Worm (Caenorhabditis elegans) whole organism, young adult: Measurements from ENCODE around the gene pan-1.

Source experiments
- B0336.3 ChIP-seq: fragments of 200-800 bp; sonication (Bioruptor generic); IDR thresholded peaks from 2 replicates; pipeline ENCODE4 v1.3.6; 2022; ENCODE audit warnings: missing genetic modification characterization, missing compliant biosample characterization
- D2030.7 ChIP-seq: fragments of 200-800 bp; sonication (Bioruptor generic); IDR thresholded peaks from 2 replicates; pipeline ENCODE4 v1.3.6; 2022; ENCODE audit warnings: missing genetic modification reagents, missing genetic modification characterization, missing compliant biosample characterization
- F10E7.11 ChIP-seq: sonication (generic microtip); optimal IDR thresholded peaks from 2 replicates; lab custom pipeline; 2017; ENCODE audit warnings: mild to moderate bottlenecking, missing genetic modification characterization, moderate library complexity, missing compliant biosample characterization
- F57A8.1 ChIP-seq: fragments of 200-800 bp; sonication (Bioruptor generic); optimal IDR thresholded peaks from 2 replicates; lab custom pipeline; 2018; ENCODE audit warnings: mild to moderate bottlenecking, missing genetic modification characterization, moderate library complexity, missing compliant biosample characterization
- F57C9.4 ChIP-seq: sonication (generic microtip); optimal IDR thresholded peaks from 2 replicates; lab custom pipeline; 2017; ENCODE audit warnings: mild to moderate bottlenecking, missing genetic modification characterization, missing compliant biosample characterization
- K11D2.4 ChIP-seq: fragments of 200-800 bp; sonication (Bioruptor generic); IDR thresholded peaks from 2 replicates; pipeline ENCODE4 v1.3.6; 2022; ENCODE audit warnings: missing genetic modification reagents, missing genetic modification characterization, missing compliant biosample characterization
- T07F8.4 ChIP-seq: sonication (generic microtip); optimal IDR thresholded peaks from 2 replicates; lab custom pipeline; 2016; ENCODE audit warnings: mild to moderate bottlenecking, missing genetic modification characterization, moderate library complexity, missing compliant biosample characterization
- T26A5.8 ChIP-seq: sonication (generic microtip); optimal IDR thresholded peaks from 2 replicates; lab custom pipeline; 2016; ENCODE audit warnings: missing genetic modification characterization, missing compliant biosample characterization
- Y53G8AR.9 ChIP-seq: fragments of 200-800 bp; sonication (Bioruptor generic); conservative IDR thresholded peaks from 2 replicates; pipeline ENCODE4 v1.3.6; 2022; ENCODE audit warnings: missing genetic modification reagents, missing genetic modification characterization, missing compliant biosample characterization
- ZK185.1 ChIP-seq: sonication (generic microtip); optimal IDR thresholded peaks from 2 replicates; lab custom pipeline; 2016; ENCODE audit warnings: mild to moderate bottlenecking, missing genetic modification characterization, missing compliant biosample characterization; ENCODE audit not compliant: poor library complexity, severe bottlenecking
- akir-1 ChIP-seq: fragments of 200-800 bp; sonication (Bioruptor generic); optimal IDR thresholded peaks from 2 replicates; lab custom pipeline; 2018; ENCODE audit warnings: mild to moderate bottlenecking, missing genetic modification characterization, moderate library complexity, missing compliant biosample characterization
- ama-1 ChIP-seq, 3 experiments: fragments of 150-350 bp in 1 of 3; sonication (generic microtip) in 2 of 3; optimal IDR thresholded peaks; 2 replicates each; lab custom pipeline; 2014 to 2018; ENCODE audit warnings: missing biosample characterization in 2 of 3, missing genetic modification characterization in 2 of 3, missing genetic modification reagents in 2 of 3
- aptf-2 ChIP-seq: fragments of 200-800 bp; sonication (Bioruptor generic); conservative IDR thresholded peaks from 2 replicates; pipeline ENCODE4 v1.3.6; 2022; ENCODE audit warnings: missing genetic modification reagents, missing genetic modification characterization, missing compliant biosample characterization
- athp-1 ChIP-seq: sonication (generic microtip); optimal IDR thresholded peaks from 2 replicates; lab custom pipeline; 2017; ENCODE audit warnings: mild to moderate bottlenecking, missing genetic modification characterization, missing compliant biosample characterization
- attf-6 ChIP-seq: fragments of 200-800 bp; sonication (Bioruptor generic); IDR thresholded peaks from 2 replicates; pipeline ENCODE4 v1.3.6; 2022; ENCODE audit warnings: missing genetic modification reagents, missing genetic modification characterization, missing compliant biosample characterization
- bed-2 ChIP-seq: fragments of 200-800 bp; sonication (Bioruptor generic); IDR thresholded peaks from 2 replicates; pipeline ENCODE4 v1.3.6; 2022; ENCODE audit warnings: missing genetic modification reagents, missing genetic modification characterization, missing compliant biosample characterization
- ceh-40 ChIP-seq: fragments of 200-800 bp; sonication (Bioruptor generic); IDR thresholded peaks from 2 replicates; pipeline ENCODE4 v1.3.6; 2022; ENCODE audit warnings: missing genetic modification characterization, missing compliant biosample characterization
- ceh-58 ChIP-seq: fragments of 200-800 bp; sonication (Bioruptor generic); IDR thresholded peaks from 2 replicates; pipeline ENCODE4 v1.3.6; 2022; ENCODE audit warnings: missing genetic modification characterization, missing compliant biosample characterization
- ceh-91 ChIP-seq: fragments of 200-800 bp; sonication (Bioruptor generic); IDR thresholded peaks from 2 replicates; pipeline ENCODE4 v1.3.6; 2022; ENCODE audit warnings: missing genetic modification reagents, missing genetic modification characterization, missing compliant biosample characterization
- chd-7 ChIP-seq: sonication (generic microtip); optimal IDR thresholded peaks from 2 replicates; lab custom pipeline; 2016; ENCODE audit warnings: mild to moderate bottlenecking, missing genetic modification characterization, moderate library complexity, missing compliant biosample characterization
- dpff-1 ChIP-seq: sonication (generic microtip); optimal IDR thresholded peaks from 2 replicates; lab custom pipeline; 2017; ENCODE audit warnings: mild to moderate bottlenecking, missing genetic modification characterization, missing compliant biosample characterization
- egl-18 ChIP-seq: fragments of 200-800 bp; sonication (Bioruptor generic); IDR thresholded peaks from 2 replicates; pipeline ENCODE4 v1.3.6; 2022; ENCODE audit warnings: missing genetic modification reagents, missing genetic modification characterization, missing compliant biosample characterization
- ekl-4 ChIP-seq: fragments of 200-800 bp; sonication (Bioruptor generic); IDR thresholded peaks from 2 replicates; pipeline ENCODE4 v1.3.6; 2022; ENCODE audit warnings: missing genetic modification reagents, missing genetic modification characterization, missing compliant biosample characterization
- him-1 ChIP-seq: sonication (generic microtip); optimal IDR thresholded peaks from 2 replicates; lab custom pipeline; 2016; ENCODE audit warnings: missing genotype, missing genetic modification reagents, missing genetic modification characterization, missing compliant biosample characterization
- hlh-12 ChIP-seq: sonication (generic microtip); optimal IDR thresholded peaks from 2 replicates; lab custom pipeline; 2016; ENCODE audit warnings: missing genetic modification characterization, missing compliant biosample characterization
- let-607 ChIP-seq, 2 experiments: fragments of 200-800 bp in 1 of 2; sonication (Bioruptor generic) in 1 of 2; sonication (generic microtip) in 1 of 2; optimal IDR thresholded peaks; 2 replicates each; lab custom pipeline; 2016 to 2018; ENCODE audit warnings: mild to moderate bottlenecking in 2 of 2, missing compliant biosample characterization in 2 of 2, missing genetic modification characterization in 2 of 2, moderate library complexity in 2 of 2, missing genotype in 1 of 2
- lin-26 ChIP-seq: fragments of 200-800 bp; sonication (Bioruptor generic); IDR thresholded peaks from 2 replicates; pipeline ENCODE4 v1.3.6; 2022; ENCODE audit warnings: missing genetic modification reagents, missing genetic modification characterization, missing compliant biosample characterization
- lir-1 ChIP-seq: fragments of 200-800 bp; sonication (Bioruptor generic); conservative IDR thresholded peaks from 2 replicates; pipeline ENCODE4 v1.3.6; 2022; ENCODE audit warnings: missing genetic modification reagents, missing genetic modification characterization, missing compliant biosample characterization
- lsl-1 ChIP-seq: fragments of 200-800 bp; sonication (Bioruptor generic); optimal IDR thresholded peaks from 2 replicates; lab custom pipeline; 2018; ENCODE audit warnings: mild to moderate bottlenecking, missing genetic modification characterization, moderate library complexity, missing compliant biosample characterization
- lsy-27 ChIP-seq: sonication (generic microtip); optimal IDR thresholded peaks from 2 replicates; lab custom pipeline; 2017; ENCODE audit warnings: missing genetic modification characterization, mild to moderate bottlenecking, missing compliant biosample characterization, antibody characterized with exemption, missing genotype, borderline replicate concordance; ENCODE audit not compliant: insufficient read depth
- madf-10 ChIP-seq: sonication (generic microtip); optimal IDR thresholded peaks from 2 replicates; lab custom pipeline; 2016; ENCODE audit warnings: mild to moderate bottlenecking, missing genetic modification characterization, missing compliant biosample characterization
- madf-3 ChIP-seq: fragments of 200-800 bp; sonication (Bioruptor generic); IDR thresholded peaks from 2 replicates; pipeline ENCODE4 v1.3.6; 2022; ENCODE audit warnings: missing genetic modification reagents, missing genetic modification characterization, missing compliant biosample characterization
- madf-6 ChIP-seq: fragments of 200-800 bp; sonication (Bioruptor generic); IDR thresholded peaks from 2 replicates; pipeline ENCODE4 v1.3.6; 2022; ENCODE audit warnings: missing genetic modification reagents, missing genetic modification characterization, missing compliant biosample characterization
- mes-4 ChIP-seq: sonication (generic microtip); optimal IDR thresholded peaks from 2 replicates; lab custom pipeline; 2016; ENCODE audit warnings: missing genotype, missing genetic modification characterization, missing compliant biosample characterization
- nfya-2 ChIP-seq: fragments of 200-800 bp; sonication (Bioruptor generic); IDR thresholded peaks from 2 replicates; pipeline ENCODE4 v1.3.6; 2022; ENCODE audit warnings: missing genetic modification reagents, missing genetic modification characterization, missing compliant biosample characterization
- nfyb-1 ChIP-seq: fragments of 200-800 bp; sonication (Bioruptor generic); IDR thresholded peaks from 2 replicates; pipeline ENCODE4 v1.3.6; 2022; ENCODE audit warnings: missing genetic modification reagents, missing genetic modification characterization, missing compliant biosample characterization
- nhr-179 ChIP-seq: sonication (generic microtip); optimal IDR thresholded peaks from 2 replicates; lab custom pipeline; 2016; ENCODE audit warnings: mild to moderate bottlenecking, missing genetic modification characterization, missing compliant biosample characterization
- nhr-27 ChIP-seq: fragments of 200-800 bp; sonication (Bioruptor generic); optimal IDR thresholded peaks from 2 replicates; lab custom pipeline; 2018; ENCODE audit warnings: mild to moderate bottlenecking, missing genetic modification characterization, moderate library complexity, missing compliant biosample characterization
- nhr-80 ChIP-seq: sonication (generic microtip); optimal IDR thresholded peaks from 2 replicates; lab custom pipeline; 2016; ENCODE audit warnings: missing genetic modification characterization, missing compliant biosample characterization
- pbrm-1 ChIP-seq: fragments of 200-800 bp; sonication (Bioruptor generic); IDR thresholded peaks from 2 replicates; pipeline ENCODE4 v1.3.6; 2022; ENCODE audit warnings: missing genetic modification reagents, missing genetic modification characterization, missing compliant biosample characterization
- rec-8 ChIP-seq, 2 experiments: sonication (generic microtip); optimal IDR thresholded peaks; 2 replicates each; lab custom pipeline; 2016; ENCODE audit warnings: mild to moderate bottlenecking in 2 of 2, missing genetic modification characterization in 2 of 2, missing genetic modification reagents in 2 of 2, missing genotype in 2 of 2, missing biosample characterization in 1 of 2, missing compliant biosample characterization in 1 of 2, moderate library complexity in 1 of 2
- sdz-38 ChIP-seq: sonication (generic microtip); optimal IDR thresholded peaks from 2 replicates; lab custom pipeline; 2016; ENCODE audit warnings: missing genotype, missing genetic modification characterization, missing compliant biosample characterization
- snpc-3.4 ChIP-seq: sonication (generic microtip); optimal IDR thresholded peaks from 2 replicates; lab custom pipeline; 2017; ENCODE audit warnings: missing genetic modification characterization, mild to moderate bottlenecking, missing compliant biosample characterization, antibody characterized with exemption, moderate library complexity, missing genotype, missing genetic modification reagents
- somi-1 ChIP-seq: fragments of 200-800 bp; sonication (Bioruptor generic); optimal IDR thresholded peaks from 2 replicates; lab custom pipeline; 2018; ENCODE audit warnings: mild to moderate bottlenecking, missing genetic modification characterization, missing compliant biosample characterization
- tbp1 ChIP-seq: fragments of 200-800 bp; sonication (Bioruptor generic); optimal IDR thresholded peaks from 2 replicates; lab custom pipeline; 2018; ENCODE audit warnings: mild to moderate bottlenecking, missing genetic modification characterization, missing compliant biosample characterization
- tbx-9 ChIP-seq: sonication (generic microtip); optimal IDR thresholded peaks from 2 replicates; lab custom pipeline; 2016; ENCODE audit warnings: borderline replicate concordance, missing genetic modification characterization, inconsistent platforms, missing compliant biosample characterization
- unc-62 ChIP-seq: fragments of 150-350 bp; optimal IDR thresholded peaks from 2 replicates; lab custom pipeline; 2014; ENCODE audit warnings: missing biosample characterization, missing genetic modification reagents, missing genetic modification characterization
- zfh-2 ChIP-seq: fragments of 200-800 bp; sonication (Bioruptor generic); conservative IDR thresholded peaks from 2 replicates; pipeline ENCODE4 v1.3.6; 2022; ENCODE audit warnings: missing genetic modification reagents, missing genetic modification characterization, missing compliant biosample characterization
- ztf-22 ChIP-seq: fragments of 200-800 bp; sonication (Bioruptor generic); optimal IDR thresholded peaks from 2 replicates; lab custom pipeline; 2018; ENCODE audit warnings: mild to moderate bottlenecking, missing genetic modification characterization, moderate library complexity, missing compliant biosample characterization

The pan-1 gene

DNA sequence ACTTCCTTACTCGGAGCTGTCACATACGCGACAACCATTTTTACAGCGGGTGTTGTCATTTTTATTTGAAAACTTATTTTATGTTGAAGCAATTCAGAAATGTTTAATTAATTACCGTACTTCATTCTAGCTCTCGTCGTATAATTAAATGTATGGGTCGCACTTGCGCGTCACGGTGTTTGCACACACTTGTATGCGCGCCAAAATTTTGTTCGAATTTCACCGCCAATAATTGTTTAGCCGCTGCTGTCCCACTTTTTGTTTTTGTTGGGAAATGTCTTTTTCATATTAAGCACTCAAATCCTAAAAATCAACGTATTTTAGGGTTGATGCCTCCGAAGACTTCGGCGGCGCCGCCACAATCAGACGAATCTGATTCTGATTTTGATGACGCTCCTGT lies 24.6 kb downstream of the pan-1 start, which contains the start of the genes F35G12.7 and smc-4 (continued):
- TF ChIP-seq pbrm-1 (GFP tag; lab: Robert Waterston, UW) (peak; percentile 43; the same call in 1 of the 2 replicates), dpff-1 (tag; lab: Kevin White, UChicago) (no peak), chd-7 (tag; lab: Kevin White, UChicago) (no peak), nhr-179 (tag; lab: Kevin White, UChicago) (no peak), K11D2.4 (GFP tag; lab: Robert Waterston, UW) (no peak), T26A5.8 (tag; lab: Kevin White, UChicago) (no peak), rec-8 (tag; optimal IDR thresholded peaks at IDR 0.05; lab: Kevin White, UChicago) (no peak), lin-26 (GFP tag; lab: Robert Waterston, UW) (no peak), tbp1 (peak; percentile 30), ceh-91 (GFP tag; lab: Robert Waterston, UW) (peak; percentile 73), madf-10 (tag; lab: Kevin White, UChicago) (no peak), egl-18 (no peak), aptf-2 (GFP tag; lab: Robert Waterston, UW) (no peak), nhr-27 (tag; lab: Kevin White, UChicago) (no peak), D2030.7 (GFP tag; lab: Robert Waterston, UW) (peak; percentile 76), nfya-2 (GFP tag; lab: Robert Waterston, UW) (no peak), madf-3 (GFP tag; lab: Robert Waterston, UW) (peak; percentile 82; the same call in 1 of the 2 replicates), ekl-4 (GFP tag; lab: Robert Waterston, UW) (peak; percentile 66), mes-4 (tag; lab: Kevin White, UChicago) (no peak), hlh-12 (tag; lab: Kevin White, UChicago) (no peak), nhr-80 (tag; lab: Kevin White, UChicago) (no peak), tbx-9 (tag; lab: Kevin White, UChicago) (no peak), madf-6 (peak; percentile 96), snpc-3.4 (tag; lab: Kevin White, UChicago) (peak; percentile 76), ceh-40 (GFP tag; lab: Robert Waterston, UW) (no peak), unc-62 (GFP tag; lab: Kevin White, UChicago) (no peak), ztf-22 (GFP tag; lab: Kevin White, UChicago) (no peak), somi-1 (GFP tag; lab: Kevin White, UChicago) (no peak), ama-1 (optimal IDR thresholded peaks at IDR 0.05; lab: Kevin White, UChicago) (no peak), ama-1 (GFP tag; optimal IDR thresholded peaks at IDR 0.05; lab: Kevin White, UChicago) (no peak), lsy-27 (tag; lab: Kevin White, UChicago) (no peak), Y53G8AR.9 (GFP tag; lab: Robert Waterston, UW) (peak; percentile 68; the same call in 1 of the 2 replicates), sdz-38 (tag; lab: Kevin White, UChicago) (no peak), ceh-58 (GFP tag; lab: Robert Waterston, UW) (no peak), lsl-1 (peak; percentile 69), nfyb-1 (GFP tag; lab: Robert Waterston, UW) (peak; percentile 67), zfh-2 (GFP tag; lab: Robert Waterston, UW) (no peak), akir-1 (GFP tag; lab: Kevin White, UChicago) (no peak), B0336.3 (GFP tag; lab: Robert Waterston, UW) (no peak), F57A8.1 (GFP tag; lab: Kevin White, UChicago) (no peak), T07F8.4 (no peak), lir-1 (GFP tag; lab: Robert Waterston, UW) (peak; percentile 54; the same call in 1 of the 2 replicates), F57C9.4 (no peak), ZK185.1 (no peak), athp-1 (tag; lab: Kevin White, UChicago) (no peak), F10E7.11 (no peak), bed-2 (GFP tag; lab: Robert Waterston, UW) (no peak), let-607 (tag; optimal IDR thresholded peaks at IDR 0.05; lab: Kevin White, UChicago) (no peak), him-1 (tag; lab: Kevin White, UChicago) (peak; percentile 47), attf-6 (no peak)
